Worm (Caenorhabditis elegans): ENCODE measurements around the gene 2L52.1.

The 2L52.1 gene

ce11 chrII:18787-19186 lies 17.1 kb downstream of the 2L52.1 start (continued):
- TF ChIP-seq nhr-67 (tag; optimal IDR thresholded peaks at IDR 0.05) (no peak), lsy-12 (tag; optimal IDR thresholded peaks at IDR 0.05) (peak; percentile 26), egl-27 (tag; optimal IDR thresholded peaks at IDR 0.05) (no peak), hmg-11 (tag; optimal IDR thresholded peaks at IDR 0.05) (peak; percentile 96), nhr-77 (tag; optimal IDR thresholded peaks at IDR 0.05) (no peak)

- TF ChIP-seq mdl-1 (tag; optimal IDR thresholded peaks at IDR 0.05) (no peak), sea-2 (GFP tag; optimal IDR thresholded peaks at IDR 0.05) (no peak), ceh-9 (tag; optimal IDR thresholded peaks at IDR 0.05) (no peak), nfya-1 (tag; optimal IDR thresholded peaks at IDR 0.05; ENCODE audit: insufficient read depth) (no peak), nhr-77 (tag; optimal IDR thresholded peaks at IDR 0.05) (no peak), nhr-67 (tag; optimal IDR thresholded peaks at IDR 0.05) (no peak), lin-15B (tag; optimal IDR thresholded peaks at IDR 0.05) (no peak), lin-39 (tag; optimal IDR thresholded peaks at IDR 0.05) (no peak), aly-2 (tag; optimal IDR thresholded peaks at IDR 0.05) (no peak)
Measured at ce11 chrII:19238-19637, 17.6 kb downstream of the 2L52.1 start, which contains the start of gene gmeb-1. gmeb-1 (plus strand) TSS chrII:19538.

ce11 chrII:21953-22352 lies 20.3 kb downstream of the 2L52.1 start:
- TF ChIP-seq sea-2 (GFP tag; optimal IDR thresholded peaks at IDR 0.05) (no peak), ama-1 (optimal IDR thresholded peaks at IDR 0.05) (no peak), nhr-43 (tag; optimal IDR thresholded peaks at IDR 0.05; ENCODE audit: poor library complexity, severe bottlenecking) (no peak), lin-15B (tag; optimal IDR thresholded peaks at IDR 0.05) (no peak), unc-62 (GFP tag; optimal IDR thresholded peaks at IDR 0.05) (no peak), eor-1 (tag; optimal IDR thresholded peaks at IDR 0.05) (no peak), nhr-76 (tag; optimal IDR thresholded peaks at IDR 0.05) (no peak), pha-4 (tag; optimal IDR thresholded peaks at IDR 0.05) (no peak), zag-1 (tag; optimal IDR thresholded peaks at IDR 0.05) (no peak), nhr-12 (tag; optimal IDR thresholded peaks at IDR 0.05) (no peak), elt-2 (tag; optimal IDR thresholded peaks at IDR 0.05) (no peak)

- TF ChIP-seq ZK546.5 (tag; optimal IDR thresholded peaks at IDR 0.05): no peak
- no peak for TF ChIP-seq elt-1 (tag; optimal IDR thresholded peaks at IDR 0.05)
- peak; percentile 39 for TF ChIP-seq nhr-25 (tag; optimal IDR thresholded peaks at IDR 0.05)
- peak; percentile 18 for TF ChIP-seq nhr-23 (tag; optimal IDR thresholded peaks at IDR 0.05)
- TF ChIP-seq nhr-43 (tag; optimal IDR thresholded peaks at IDR 0.05; ENCODE audit: poor library complexity, severe bottlenecking): peak; percentile 49
Measured at ce11 chrII:23025-23424, 21.4 kb downstream of the 2L52.1 start, which contains the start of gene sqt-2. sqt-2 (plus strand) TSS chrII:23325.

ce11 chrII:23739-24138 lies 22.1 kb downstream of the 2L52.1 start:
- no peak for TF ChIP-seq lin-39 (tag; optimal IDR thresholded peaks at IDR 0.05)
- TF ChIP-seq ama-1 (optimal IDR thresholded peaks at IDR 0.05): peak; percentile 14
- TF ChIP-seq nhr-67 (tag; optimal IDR thresholded peaks at IDR 0.05): no peak
- no peak for TF ChIP-seq ceh-28 (tag; optimal IDR thresholded peaks at IDR 0.05)

- TF ChIP-seq snpc-4 (tag; optimal IDR thresholded peaks at IDR 0.05) (peak; percentile 74), lin-15B (tag; optimal IDR thresholded peaks at IDR 0.05) (peak; percentile 90), jun-1 (tag; optimal IDR thresholded peaks at IDR 0.05) (peak; percentile 38), ZK546.5 (tag; optimal IDR thresholded peaks at IDR 0.05) (no peak), nhr-28 (tag; optimal IDR thresholded peaks at IDR 0.05) (no peak), nhr-12 (tag; optimal IDR thresholded peaks at IDR 0.05) (no peak), hmg-11 (tag; optimal IDR thresholded peaks at IDR 0.05) (peak; percentile 0), mml-1 (tag; optimal IDR thresholded peaks at IDR 0.05) (no peak), fkh-2 (tag; optimal IDR thresholded peaks at IDR 0.05) (no peak), elt-1 (tag; optimal IDR thresholded peaks at IDR 0.05) (no peak), ceh-28 (tag; optimal IDR thresholded peaks at IDR 0.05) (peak; percentile 80), ztf-11 (tag; optimal IDR thresholded peaks at IDR 0.05) (peak; percentile 8), mdl-1 (tag; optimal IDR thresholded peaks at IDR 0.05) (no peak), ceh-9 (tag; optimal IDR thresholded peaks at IDR 0.05) (no peak), R02D3.7 (tag; optimal IDR thresholded peaks at IDR 0.05) (peak; percentile 59), lin-39 (tag; optimal IDR thresholded peaks at IDR 0.05) (peak; percentile 81), egl-27 (tag; optimal IDR thresholded peaks at IDR 0.05) (no peak), zag-1 (tag; optimal IDR thresholded peaks at IDR 0.05) (no peak), unc-62 (GFP tag; optimal IDR thresholded peaks at IDR 0.05) (no peak), pqm-1 (tag; optimal IDR thresholded peaks at IDR 0.05) (peak; percentile 46), skn-1 (tag; optimal IDR thresholded peaks at IDR 0.05) (peak; percentile 65), elt-2 (tag; optimal IDR thresholded peaks at IDR 0.05) (peak; percentile 42), eor-1 (tag; optimal IDR thresholded peaks at IDR 0.05) (no peak), ztf-4 (tag; optimal IDR thresholded peaks at IDR 0.05) (peak; percentile 79), sea-2 (GFP tag; optimal IDR thresholded peaks at IDR 0.05) (no peak), nhr-23 (tag; optimal IDR thresholded peaks at IDR 0.05) (peak; percentile 93), fkh-10 (GFP tag; optimal IDR thresholded peaks at IDR 0.05) (peak; percentile 16), nhr-76 (tag; optimal IDR thresholded peaks at IDR 0.05) (no peak), nhr-77 (tag; optimal IDR thresholded peaks at IDR 0.05) (peak; percentile 34), daf-12 (tag; optimal IDR thresholded peaks at IDR 0.05) (no peak), ama-1 (optimal IDR thresholded peaks at IDR 0.05) (peak; percentile 97), ceh-16 (tag; optimal IDR thresholded peaks at IDR 0.05) (no peak), nhr-237 (tag; optimal IDR thresholded peaks at IDR 0.05) (no peak), nhr-67 (tag; optimal IDR thresholded peaks at IDR 0.05) (no peak)
Measured at ce11 chrII:24559-24998, 22.9 kb downstream of the 2L52.1 start, which contains the start of gene enee-1. enee-1 (plus strand) TSS chrII:24666.
